Fruit fly (Drosophila melanogaster) whole organism, embryonic: ENCODE data around the gene smg.
A peak's percentile ranks its signal among the peaks of the same experiment; 100 is the strongest.

ENCODE experiments used
- CG11085 ChIP-seq: fragments of 200-800 bp; sonication (Bioruptor generic); IDR thresholded peaks from 2 replicates; pipeline ENCODE4 v1.3.6; 2022; ENCODE audit warnings: missing biosample characterization, missing genetic modification characterization
- CG12071 ChIP-seq: fragments of 200-800 bp; sonication (Bioruptor generic); optimal IDR thresholded peaks from 3 replicates; lab custom pipeline; 2018; ENCODE audit warnings: missing biosample characterization, mild to moderate bottlenecking, missing genetic modification characterization
- CG15269 ChIP-seq: fragments of 200-800 bp; sonication (Bioruptor generic); optimal IDR thresholded peaks from 2 replicates; lab custom pipeline; 2018; ENCODE audit warnings: missing biosample characterization, mild to moderate bottlenecking, missing genetic modification characterization, moderate library complexity
- CG15479 ChIP-seq: fragments of 200-800 bp; sonication (Bioruptor generic); optimal IDR thresholded peaks from 3 replicates; lab custom pipeline; 2019; ENCODE audit warnings: missing biosample characterization, mild to moderate bottlenecking, missing genetic modification characterization, moderate library complexity
- CG1647 ChIP-seq: fragments of 200-800 bp; sonication (Bioruptor generic); optimal IDR thresholded peaks from 3 replicates; lab custom pipeline; 2016; ENCODE audit warnings: missing biosample characterization, missing genetic modification characterization
- CG17912 ChIP-seq: fragments of 200-800 bp; sonication (Bioruptor generic); optimal IDR thresholded peaks from 2 replicates; lab custom pipeline; 2018; ENCODE audit warnings: missing biosample characterization, mild to moderate bottlenecking, missing genetic modification characterization
- CG1832 ChIP-seq: fragments of 200-800 bp; sonication (Bioruptor generic); optimal IDR thresholded peaks from 2 replicates; lab custom pipeline; 2017; ENCODE audit warnings: missing biosample characterization, mild to moderate bottlenecking, missing genetic modification characterization, inconsistent platforms
- CG2202 ChIP-seq: fragments of 200-800 bp; sonication (Bioruptor generic); optimal IDR thresholded peaks from 2 replicates; lab custom pipeline; 2018; ENCODE audit warnings: missing biosample characterization, mild to moderate bottlenecking, missing genetic modification characterization
- CG2889 ChIP-seq: fragments of 200-800 bp; sonication (Bioruptor generic); IDR thresholded peaks from 3 replicates; pipeline ENCODE4 v1.3.6; 2022; ENCODE audit warnings: missing biosample characterization, missing genetic modification characterization
- CG31441 ChIP-seq: fragments of 200-800 bp; sonication (Bioruptor generic); IDR thresholded peaks from 2 replicates; pipeline ENCODE4 v1.3.6; 2022; ENCODE audit warnings: missing biosample characterization, missing genetic modification characterization
- CG4404 ChIP-seq: fragments of 200-800 bp; sonication (Bioruptor generic); IDR thresholded peaks from 2 replicates; pipeline ENCODE4 v1.3.6; 2022; ENCODE audit warnings: missing biosample characterization, missing genetic modification characterization
- CG4820 ChIP-seq: fragments of 200-800 bp; sonication (Bioruptor generic); optimal IDR thresholded peaks from 3 replicates; lab custom pipeline; 2016; ENCODE audit warnings: missing biosample characterization, missing genetic modification characterization
- CG6254 ChIP-seq: fragments of 200-800 bp; sonication (Bioruptor generic); optimal IDR thresholded peaks from 3 replicates; lab custom pipeline; 2017; ENCODE audit warnings: mild to moderate bottlenecking, missing biosample characterization, missing genetic modification reagents, missing genetic modification characterization
- CG6854 ChIP-seq: fragments of 200-800 bp; sonication (Bioruptor generic); optimal IDR thresholded peaks from 3 replicates; lab custom pipeline; 2017; ENCODE audit warnings: missing biosample characterization, mild to moderate bottlenecking, missing genetic modification characterization
- CG7372 ChIP-seq: fragments of 200-800 bp; sonication (Bioruptor generic); IDR thresholded peaks from 2 replicates; pipeline ENCODE4 v1.3.6; 2022; ENCODE audit warnings: missing biosample characterization, missing genetic modification characterization
- CG7556 ChIP-seq: fragments of 200-800 bp; sonication (Bioruptor generic); optimal IDR thresholded peaks from 2 replicates; lab custom pipeline; 2017; ENCODE audit warnings: missing biosample characterization, mild to moderate bottlenecking, missing genetic modification characterization
- CG8765 ChIP-seq: fragments of 200-800 bp; sonication (Bioruptor generic); IDR thresholded peaks from 2 replicates; pipeline ENCODE4 v1.3.6; 2022; ENCODE audit warnings: missing biosample characterization, missing genetic modification characterization
- CTCF ChIP-seq: fragments of 200-800 bp; sonication (Bioruptor generic); optimal IDR thresholded peaks from 2 replicates; lab custom pipeline; 2017; ENCODE audit warnings: missing biosample characterization, mild to moderate bottlenecking, missing genetic modification characterization, moderate library complexity
- Dref ChIP-seq: fragments of 200-800 bp; sonication (Bioruptor generic); IDR thresholded peaks from 2 replicates; pipeline ENCODE4 v1.3.6; 2022; ENCODE audit warnings: missing biosample characterization, missing genetic modification characterization
- Fer3 ChIP-seq: fragments of 200-800 bp; sonication (Bioruptor generic); optimal IDR thresholded peaks from 2 replicates; lab custom pipeline; 2018; ENCODE audit warnings: missing biosample characterization, mild to moderate bottlenecking, missing genetic modification characterization, moderate library complexity
- Gug ChIP-seq: fragments of 200-800 bp; sonication (Bioruptor generic); IDR thresholded peaks from 4 replicates; pipeline ENCODE4 v1.3.6; 2022; ENCODE audit warnings: missing biosample characterization, missing genetic modification characterization
- HHEX ChIP-seq: fragments of 200-800 bp; sonication (Bioruptor generic); optimal IDR thresholded peaks from 3 replicates; lab custom pipeline; 2017; ENCODE audit warnings: missing biosample characterization, mild to moderate bottlenecking, missing genetic modification characterization, missing genetic modification reagents
- Hmr ChIP-seq: fragments of 200-800 bp; sonication (Bioruptor generic); optimal IDR thresholded peaks from 3 replicates; lab custom pipeline; 2017; ENCODE audit warnings: mild to moderate bottlenecking, missing biosample characterization, missing genetic modification reagents, missing genetic modification characterization
- Hsf ChIP-seq: fragments of 200-800 bp; sonication (Bioruptor generic); optimal IDR thresholded peaks from 3 replicates; lab custom pipeline; 2016; ENCODE audit warnings: missing biosample characterization, missing genetic modification characterization
- MTF-1 ChIP-seq: fragments of 200-800 bp; sonication (Bioruptor generic); optimal IDR thresholded peaks from 2 replicates; lab custom pipeline; 2018; ENCODE audit warnings: missing biosample characterization, mild to moderate bottlenecking, missing genetic modification characterization, borderline replicate concordance
- NC2β ChIP-seq: fragments of 200-800 bp; sonication (Bioruptor generic); optimal IDR thresholded peaks from 2 replicates; lab custom pipeline; 2016; ENCODE audit warnings: missing biosample characterization, missing genetic modification characterization
- Opbp ChIP-seq: fragments of 200-800 bp; sonication (Bioruptor generic); IDR thresholded peaks from 3 replicates; pipeline ENCODE4 v1.3.6; 2022; ENCODE audit warnings: missing biosample characterization, missing genetic modification characterization; ENCODE audit not compliant: partially characterized antibody
- Rx ChIP-seq: fragments of 200-800 bp; sonication (Bioruptor generic); IDR thresholded peaks from 2 replicates; pipeline ENCODE4 v1.3.6; 2022; ENCODE audit warnings: missing biosample characterization, missing genetic modification characterization
- Trl ChIP-seq, 3 experiments: fragments of >200 bp in 2 of 3; fragments of 200-800 bp in 1 of 3; sonication (Bioruptor generic) in 1 of 3; optimal IDR thresholded peaks; 2 replicates in 1 of 3; 3 replicates in 2 of 3; lab custom pipeline; 2016 to 2017; ENCODE audit warnings: missing biosample characterization in 1 of 3, missing genetic modification characterization in 1 of 3
- Usf ChIP-seq: fragments of 200-800 bp; sonication (Bioruptor generic); optimal IDR thresholded peaks from 2 replicates; lab custom pipeline; 2017; ENCODE audit warnings: missing genotype, missing biosample characterization, missing genetic modification characterization
- Xrp1 ChIP-seq: fragments of 200-800 bp; sonication (Bioruptor generic); IDR thresholded peaks from 2 replicates; pipeline ENCODE4 v1.3.6; 2022; ENCODE audit warnings: missing biosample characterization, missing genetic modification characterization
- ab ChIP-seq: fragments of 200-800 bp; sonication (Bioruptor generic); optimal IDR thresholded peaks from 2 replicates; lab custom pipeline; 2016; ENCODE audit warnings: missing biosample characterization, missing genetic modification characterization
- ase ChIP-seq: fragments of 200-800 bp; sonication (Bioruptor generic); IDR thresholded peaks from 3 replicates; pipeline ENCODE4 v1.3.6; 2022; ENCODE audit warnings: missing biosample characterization, missing genetic modification characterization
- ato ChIP-seq: fragments of 200-800 bp; sonication (Bioruptor generic); IDR thresholded peaks from 2 replicates; pipeline ENCODE4 v1.3.6; 2022; ENCODE audit warnings: missing biosample characterization, missing genetic modification characterization; ENCODE audit not compliant: partially characterized antibody
- bab2 ChIP-seq: fragments of 200-800 bp; sonication (Bioruptor generic); optimal IDR thresholded peaks from 2 replicates; lab custom pipeline; 2016; ENCODE audit warnings: missing biosample characterization, missing genetic modification characterization
- bbx ChIP-seq: fragments of 200-800 bp; sonication (Bioruptor generic); IDR thresholded peaks from 2 replicates; pipeline ENCODE4 v1.3.6; 2022; ENCODE audit warnings: missing biosample characterization, missing genetic modification characterization; ENCODE audit not compliant: partially characterized antibody
- chif ChIP-seq, 2 experiments: fragments of 200-800 bp; sonication (Bioruptor generic); optimal IDR thresholded peaks; 3 replicates each; lab custom pipeline; 2016; ENCODE audit warnings: missing biosample characterization in 2 of 2, missing genetic modification characterization in 2 of 2
- dm ChIP-seq: fragments of 200-800 bp; sonication (Bioruptor generic); optimal IDR thresholded peaks from 3 replicates; lab custom pipeline; 2016; ENCODE audit warnings: missing biosample characterization, missing genetic modification characterization
- dmrt11E ChIP-seq: fragments of 200-800 bp; sonication (Bioruptor generic); optimal IDR thresholded peaks from 3 replicates; lab custom pipeline; 2018; ENCODE audit warnings: missing biosample characterization, mild to moderate bottlenecking, missing genetic modification characterization, moderate library complexity
- dmrt99B ChIP-seq: fragments of 200-800 bp; sonication (Bioruptor generic); optimal IDR thresholded peaks from 2 replicates; lab custom pipeline; 2018; ENCODE audit warnings: missing biosample characterization, mild to moderate bottlenecking, missing genetic modification characterization, moderate library complexity
- esg ChIP-seq: fragments of 200-800 bp; sonication (Bioruptor generic); conservative IDR thresholded peaks from 2 replicates; pipeline ENCODE4 v1.3.6; 2022; ENCODE audit warnings: missing biosample characterization, missing genetic modification characterization
- fd102C ChIP-seq: fragments of 200-800 bp; sonication (Bioruptor generic); optimal IDR thresholded peaks from 2 replicates; lab custom pipeline; 2018; ENCODE audit warnings: missing biosample characterization, mild to moderate bottlenecking, missing genetic modification characterization, moderate library complexity
- ftz-f1 ChIP-seq: fragments of 200-800 bp; sonication (Bioruptor generic); optimal IDR thresholded peaks from 2 replicates; lab custom pipeline; 2016; ENCODE audit warnings: missing biosample characterization, missing genetic modification characterization
- grau ChIP-seq: fragments of 200-800 bp; optimal IDR thresholded peaks from 3 replicates; lab custom pipeline; 2019; ENCODE audit warnings: missing biosample characterization, mild to moderate bottlenecking, missing genetic modification characterization, moderate library complexity
- kah ChIP-seq: fragments of 200-800 bp; sonication (Bioruptor generic); optimal IDR thresholded peaks from 2 replicates; lab custom pipeline; 2018; ENCODE audit warnings: missing biosample characterization, mild to moderate bottlenecking, missing genetic modification characterization
- mirr ChIP-seq: fragments of 200-800 bp; sonication (Bioruptor generic); optimal IDR thresholded peaks from 3 replicates; lab custom pipeline; 2018; ENCODE audit warnings: missing biosample characterization, mild to moderate bottlenecking, missing genetic modification characterization
- schlank ChIP-seq: fragments of 200-800 bp; sonication (Bioruptor generic); optimal IDR thresholded peaks from 2 replicates; lab custom pipeline; 2018; ENCODE audit warnings: missing biosample characterization, mild to moderate bottlenecking, missing genetic modification characterization
- stwl ChIP-seq: fragments of 200-800 bp; sonication (Bioruptor generic); optimal IDR thresholded peaks from 3 replicates; lab custom pipeline; 2018; ENCODE audit warnings: missing biosample characterization, mild to moderate bottlenecking, missing genetic modification characterization, moderate library complexity
- zfh1 ChIP-seq: fragments of 200-800 bp; sonication (Bioruptor generic); IDR thresholded peaks from 3 replicates; pipeline ENCODE4 v1.3.6; 2022; ENCODE audit warnings: missing biosample characterization, missing genetic modification characterization

Gene smg

DNA sequence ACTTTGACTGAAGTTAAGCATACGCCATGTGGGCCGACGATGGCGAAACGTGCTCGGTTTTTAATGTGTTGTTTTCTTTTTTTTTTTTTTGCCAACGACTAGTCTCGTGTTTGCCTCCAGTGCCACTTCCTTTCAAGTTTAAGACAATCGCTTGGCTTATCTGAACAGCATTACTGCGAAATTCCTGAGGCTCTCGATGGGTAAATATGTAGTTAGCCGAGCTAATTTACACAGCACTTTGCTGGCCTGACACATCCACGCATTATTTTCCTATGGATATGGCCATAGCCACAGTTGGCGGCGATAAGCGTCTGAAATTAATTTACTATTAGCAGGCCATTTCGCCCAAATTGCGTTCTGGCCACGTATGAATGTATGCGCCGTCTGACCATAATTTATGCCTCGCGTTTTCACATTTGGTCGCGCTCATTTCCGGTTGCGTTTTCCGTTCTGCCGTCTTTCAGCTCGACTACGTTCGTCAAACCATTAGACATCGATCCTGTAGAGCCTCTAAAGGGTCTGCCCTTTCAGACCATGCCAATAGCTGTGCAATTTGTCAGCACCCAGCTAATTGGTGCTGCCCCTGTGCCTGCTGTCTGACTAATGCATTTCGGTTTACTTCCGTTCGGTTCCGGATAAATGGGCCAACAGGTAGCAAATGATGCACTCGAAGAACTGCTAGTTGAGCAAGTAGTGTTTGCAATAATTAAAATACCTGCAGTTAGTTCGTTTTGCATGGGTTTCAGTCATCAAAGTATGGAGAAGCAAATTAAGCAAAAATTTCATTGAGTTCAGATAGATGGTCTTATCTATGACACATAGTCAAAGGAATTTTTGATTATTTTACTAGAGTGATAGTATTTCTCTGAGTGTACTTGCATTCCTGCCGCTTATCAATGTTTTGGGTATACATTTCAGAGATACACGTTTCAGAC lies 22.9 kb upstream of the smg start (continued):
- no peak for TF ChIP-seq CG7556 (GFP tag; lab: Kevin White, UChicago)
- no peak for TF ChIP-seq CG6854 (GFP tag; lab: Kevin White, UChicago)
- TF ChIP-seq ase (GFP tag; lab: Robert Waterston, UW), result no peak
- TF ChIP-seq CG4820, result no peak
- TF ChIP-seq zfh1 (GFP tag; lab: Robert Waterston, UW), result peak; percentile 50; the same call in 1 of the 3 replicates
- no peak for TF ChIP-seq CG31441
- no peak for TF ChIP-seq bab2
- TF ChIP-seq fd102C, result peak; percentile 66
- no peak for TF ChIP-seq CG15269 (tag; lab: Kevin White, UChicago)
- no peak for TF ChIP-seq NC2β
- no peak for TF ChIP-seq dm
- no peak for TF ChIP-seq ftz-f1 (GFP tag; lab: Kevin White, UChicago)
- no peak for TF ChIP-seq CG1832 (GFP tag; lab: Kevin White, UChicago)
- TF ChIP-seq ato (GFP tag; lab: Robert Waterston, UW), result no peak
- TF ChIP-seq CTCF (GFP tag; lab: Kevin White, UChicago), result no peak
- 0 out of 2 replicates have a peak, but pooled peaks have one; percentile 15 for TF ChIP-seq CG7372 (GFP tag; lab: Robert Waterston, UW)
- no peak for TF ChIP-seq Fer3 (tag; lab: Kevin White, UChicago)
- peak; percentile 34 for TF ChIP-seq Hmr (GFP tag; lab: Kevin White, UChicago)
- TF ChIP-seq Trl (optimal IDR thresholded peaks at IDR 0.05; lab: Kevin White, UChicago), result no peak
- no peak for TF ChIP-seq Trl (GFP tag; optimal IDR thresholded peaks at IDR 0.05; lab: Kevin White, UChicago)
- TF ChIP-seq schlank (tag; lab: Kevin White, UChicago), result peak; percentile 0
- no peak for TF ChIP-seq mirr (GFP tag; lab: Kevin White, UChicago)
- TF ChIP-seq CG2889 (GFP tag; lab: Robert Waterston, UW), result no peak
- no peak for TF ChIP-seq CG1647 (GFP tag; lab: Kevin White, UChicago)
- TF ChIP-seq stwl (tag; lab: Kevin White, UChicago), result no peak
- no peak for TF ChIP-seq CG4404 (GFP tag; lab: Robert Waterston, UW)
- no peak for TF ChIP-seq HHEX
- TF ChIP-seq CG6254 (GFP tag; lab: Kevin White, UChicago), result no peak
- no peak for TF ChIP-seq Usf
- TF ChIP-seq CG17912, result no peak
- TF ChIP-seq bbx (GFP tag; lab: Robert Waterston, UW), result no peak
- no peak for TF ChIP-seq CG12071 (GFP tag; lab: Kevin White, UChicago)
- no peak for TF ChIP-seq ab (GFP tag; lab: Kevin White, UChicago)
- no peak for TF ChIP-seq Opbp (GFP tag; lab: Robert Waterston, UW)
- no peak for TF ChIP-seq Hsf
- peak in 1 of 2 experiments; percentile 24 for TF ChIP-seq chif (GFP tag; optimal IDR thresholded peaks at IDR 0.05; lab: Kevin White, UChicago)
- peak; percentile 26 for TF ChIP-seq dmrt11E (tag; lab: Kevin White, UChicago)
- no peak for TF ChIP-seq Gug (GFP tag; lab: Robert Waterston, UW)
- no peak for TF ChIP-seq CG11085 (GFP tag; lab: Robert Waterston, UW)
- 0 out of 2 replicates have a peak, but pooled peaks have one; percentile 19 for TF ChIP-seq Dref
- TF ChIP-seq esg (GFP tag; lab: Robert Waterston, UW), result no peak
- TF ChIP-seq CG15479 (GFP tag; lab: Kevin White, UChicago), result peak; percentile 76
- no peak for TF ChIP-seq grau (tag; lab: Kevin White, UChicago)
- TF ChIP-seq MTF-1 (GFP tag; lab: Kevin White, UChicago), result no peak
- TF ChIP-seq dmrt99B (tag; lab: Kevin White, UChicago), result no peak
- no peak for TF ChIP-seq Rx (GFP tag; lab: Robert Waterston, UW)
- TF ChIP-seq CG2202 (tag; lab: Kevin White, UChicago), result no peak
- TF ChIP-seq kah, result no peak
- no peak for TF ChIP-seq CG8765 (GFP tag; lab: Robert Waterston, UW)
- TF ChIP-seq Xrp1 (GFP tag; lab: Robert Waterston, UW), result peak; percentile 25; the same call in 1 of the 2 replicates
